Worm (Caenorhabditis elegans) whole organism, late embryonic: Measurements from ENCODE around the gene F54D5.5.

ENCODE experiments used
- K02D7.2 ChIP-seq: sonication (generic microtip); optimal IDR thresholded peaks from 2 replicates; lab custom pipeline; 2017; ENCODE audit warnings: mild to moderate bottlenecking, missing genetic modification characterization, missing compliant biosample characterization
- K09A11.1 ChIP-seq: sonication (generic microtip); optimal IDR thresholded peaks from 2 replicates; lab custom pipeline; 2017; ENCODE audit warnings: antibody characterized with exemption, mild to moderate bottlenecking, missing genetic modification characterization, missing compliant biosample characterization; ENCODE audit not compliant: insufficient read depth
- T23F11.4 ChIP-seq: fragments of 200-800 bp; sonication (Bioruptor generic); optimal IDR thresholded peaks from 2 replicates; lab custom pipeline; 2018; ENCODE audit warnings: mild to moderate bottlenecking, missing genetic modification characterization, missing compliant biosample characterization
- Y22D7AL.16 ChIP-seq: sonication (generic microtip); optimal IDR thresholded peaks from 2 replicates; lab custom pipeline; 2016; ENCODE audit warnings: missing genetic modification characterization, missing compliant biosample characterization
- ama-1 ChIP-seq: fragments of 150-350 bp; optimal IDR thresholded peaks from 2 replicates; lab custom pipeline; 2014
- ceh-18 ChIP-seq: sonication (generic microtip); optimal IDR thresholded peaks from 2 replicates; lab custom pipeline; 2016; ENCODE audit warnings: missing genetic modification characterization, missing compliant biosample characterization
- ceh-19 ChIP-seq: fragments of 200-800 bp; sonication (Bioruptor generic); optimal IDR thresholded peaks from 2 replicates; lab custom pipeline; 2018; ENCODE audit warnings: mild to moderate bottlenecking, missing genetic modification characterization, missing compliant biosample characterization
- ceh-24 ChIP-seq: sonication (generic microtip); optimal IDR thresholded peaks from 2 replicates; lab custom pipeline; 2016; ENCODE audit warnings: mild to moderate bottlenecking, missing genetic modification characterization, missing compliant biosample characterization
- ceh-30 ChIP-seq: fragments of 150-350 bp; optimal IDR thresholded peaks from 2 replicates; lab custom pipeline; 2014; ENCODE audit warnings: missing biosample characterization, missing genetic modification characterization
- ceh-31 ChIP-seq: sonication (generic microtip); optimal IDR thresholded peaks from 2 replicates; lab custom pipeline; 2016; ENCODE audit warnings: missing genetic modification characterization, missing compliant biosample characterization
- ceh-34 ChIP-seq: sonication (generic microtip); optimal IDR thresholded peaks from 2 replicates; lab custom pipeline; 2016; ENCODE audit warnings: mild to moderate bottlenecking, missing genetic modification characterization, missing compliant biosample characterization
- ceh-45 ChIP-seq: fragments of 200-800 bp; sonication (Bioruptor generic); IDR thresholded peaks from 2 replicates; pipeline ENCODE4 v1.3.6; 2022; ENCODE audit warnings: missing genetic modification reagents, missing genetic modification characterization, missing compliant biosample characterization
- ceh-48 ChIP-seq: sonication (generic microtip); optimal IDR thresholded peaks from 2 replicates; lab custom pipeline; 2016; ENCODE audit warnings: missing genetic modification characterization, inconsistent platforms, missing compliant biosample characterization
- ceh-6 ChIP-seq: fragments of 200-800 bp; sonication (Bioruptor generic); optimal IDR thresholded peaks from 2 replicates; lab custom pipeline; 2018; ENCODE audit warnings: mild to moderate bottlenecking, missing genetic modification characterization, missing compliant biosample characterization
- ceh-9 ChIP-seq: sonication (generic microtip); optimal IDR thresholded peaks from 2 replicates; lab custom pipeline; 2016; ENCODE audit warnings: mild to moderate bottlenecking, missing genetic modification characterization, inconsistent platforms, missing compliant biosample characterization
- elt-4 ChIP-seq: sonication (generic microtip); optimal IDR thresholded peaks from 2 replicates; lab custom pipeline; 2016; ENCODE audit warnings: missing genetic modification characterization, missing compliant biosample characterization
- fax-1 ChIP-seq: sonication (generic microtip); optimal IDR thresholded peaks from 2 replicates; lab custom pipeline; 2016; ENCODE audit warnings: missing genotype, missing genetic modification characterization, missing compliant biosample characterization
- hlh-13 ChIP-seq: fragments of 200-800 bp; sonication (Bioruptor generic); optimal IDR thresholded peaks from 2 replicates; lab custom pipeline; 2018; ENCODE audit warnings: mild to moderate bottlenecking, missing genetic modification characterization, missing compliant biosample characterization
- hlh-15 ChIP-seq: sonication (generic microtip); optimal IDR thresholded peaks from 2 replicates; lab custom pipeline; 2016; ENCODE audit warnings: missing genetic modification characterization, missing compliant biosample characterization
- hlh-30 ChIP-seq: sonication (generic microtip); optimal IDR thresholded peaks from 2 replicates; lab custom pipeline; 2017; ENCODE audit warnings: antibody characterized with exemption, missing genetic modification characterization, missing compliant biosample characterization; ENCODE audit not compliant: insufficient read depth
- lim-6 ChIP-seq: sonication (generic microtip); optimal IDR thresholded peaks from 2 replicates; lab custom pipeline; 2016; ENCODE audit warnings: missing genetic modification characterization, missing compliant biosample characterization
- lin-11 ChIP-seq: fragments of 200-800 bp; sonication (Bioruptor generic); optimal IDR thresholded peaks from 2 replicates; lab custom pipeline; 2018; ENCODE audit warnings: mild to moderate bottlenecking, missing genetic modification characterization, missing compliant biosample characterization
- mec-3 ChIP-seq: sonication (generic microtip); optimal IDR thresholded peaks from 2 replicates; lab custom pipeline; 2016; ENCODE audit warnings: borderline replicate concordance, missing genetic modification characterization, missing compliant biosample characterization
- odd-2 ChIP-seq: sonication (generic microtip); optimal IDR thresholded peaks from 2 replicates; lab custom pipeline; 2017; ENCODE audit warnings: antibody characterized with exemption, mild to moderate bottlenecking, missing genetic modification characterization, missing compliant biosample characterization
- pag-3 ChIP-seq: sonication (generic microtip); optimal IDR thresholded peaks from 2 replicates; lab custom pipeline; 2016; ENCODE audit warnings: missing compliant biosample characterization, missing genetic modification characterization, borderline replicate concordance
- pat-9 ChIP-seq: fragments of 200-800 bp; sonication (Bioruptor generic); optimal IDR thresholded peaks from 2 replicates; lab custom pipeline; 2018; ENCODE audit warnings: mild to moderate bottlenecking, missing genetic modification characterization, moderate library complexity, missing compliant biosample characterization
- pax-1 ChIP-seq: fragments of 150-350 bp; optimal IDR thresholded peaks from 2 replicates; lab custom pipeline; 2014; ENCODE audit warnings: missing biosample characterization, missing genetic modification characterization
- pha-2 ChIP-seq: sonication (generic microtip); optimal IDR thresholded peaks from 2 replicates; lab custom pipeline; 2017; ENCODE audit warnings: mild to moderate bottlenecking, missing genetic modification characterization, missing compliant biosample characterization
- pha-4 ChIP-seq: fragments of 150-350 bp; optimal IDR thresholded peaks from 2 replicates; lab custom pipeline; 2018; ENCODE audit warnings: missing biosample characterization, missing genetic modification reagents, missing genetic modification characterization
- ref-2 ChIP-seq: sonication (generic microtip); optimal IDR thresholded peaks from 2 replicates; lab custom pipeline; 2016; ENCODE audit warnings: missing genetic modification characterization, missing compliant biosample characterization
- tbx-2 ChIP-seq: sonication (generic microtip); optimal IDR thresholded peaks from 2 replicates; lab custom pipeline; 2016; ENCODE audit warnings: missing genetic modification characterization, missing compliant biosample characterization
- tbx-7 ChIP-seq: sonication (generic microtip); optimal IDR thresholded peaks from 2 replicates; lab custom pipeline; 2016; ENCODE audit warnings: missing genotype, missing genetic modification characterization, missing compliant biosample characterization
- unc-42 ChIP-seq: sonication (generic microtip); optimal IDR thresholded peaks from 2 replicates; lab custom pipeline; 2016; ENCODE audit warnings: missing genotype, missing genetic modification characterization, missing compliant biosample characterization
- unc-55 ChIP-seq: sonication (generic microtip); optimal IDR thresholded peaks from 2 replicates; lab custom pipeline; 2017; ENCODE audit warnings: missing biosample characterization, missing genetic modification reagents, missing genetic modification characterization
- zip-5 ChIP-seq: sonication (generic microtip); optimal IDR thresholded peaks from 2 replicates; lab custom pipeline; 2016; ENCODE audit warnings: missing genetic modification characterization, missing compliant biosample characterization

F54D5.5 gene

ce11 chrII:11577397-11577796, 10.6 kb upstream of the F54D5.5 start, which contains the start of gene pcs-1:
Gene pcs-1, minus strand, starts transcription at chrII:11577740.
- TF ChIP-seq fax-1 (tag; lab: Kevin White, UChicago) = no peak
- no peak for TF ChIP-seq mec-3
- no peak for TF ChIP-seq ceh-19 (GFP tag; lab: Kevin White, UChicago)
- TF ChIP-seq ceh-6 = no peak
- TF ChIP-seq pat-9 (tag; lab: Kevin White, UChicago) = no peak
- no peak for TF ChIP-seq zip-5 (tag; lab: Kevin White, UChicago)
- no peak for TF ChIP-seq hlh-15 (tag; lab: Kevin White, UChicago)
- no peak for TF ChIP-seq tbx-7
- no peak for TF ChIP-seq ceh-9 (tag; lab: Kevin White, UChicago)
- TF ChIP-seq elt-4 (tag; lab: Kevin White, UChicago) = no peak

DNA sequence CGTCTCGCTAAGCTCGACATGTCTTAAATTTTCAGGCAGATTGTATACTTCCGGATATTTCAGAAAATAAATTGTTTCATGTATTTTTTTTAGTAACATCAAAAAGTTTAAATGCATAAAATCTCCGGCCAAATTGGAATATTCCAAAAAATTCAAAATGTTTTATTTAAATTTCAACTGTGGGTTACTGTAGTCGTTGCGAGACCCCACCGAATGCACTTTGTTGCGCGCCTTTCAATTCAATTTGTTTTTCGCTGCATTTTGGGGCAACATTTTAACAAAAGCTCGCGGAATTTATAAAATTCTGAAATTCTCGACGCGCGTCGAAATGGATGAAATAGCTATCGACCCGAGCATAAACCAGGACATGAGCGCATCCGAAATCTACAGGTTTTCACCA, 6.1 kb upstream of the F54D5.5 start, which contains the start of gene F54D5.2:
F54D5.2 (plus strand) TSS at position 237 of the 400 bp plus-strand sequence.
- TF ChIP-seq ceh-6 (no peak), hlh-13 (GFP tag; lab: Kevin White, UChicago) (no peak), mec-3 (no peak), hlh-30 (tag; lab: Kevin White, UChicago) (no peak), elt-4 (tag; lab: Kevin White, UChicago) (no peak), ceh-18 (tag; lab: Kevin White, UChicago) (no peak), ceh-31 (tag; lab: Kevin White, UChicago) (no peak), ceh-34 (no peak), K02D7.2 (tag; lab: Kevin White, UChicago) (no peak), pax-1 (no peak), ceh-45 (GFP tag; lab: Robert Waterston, UW) (no peak), unc-42 (tag; lab: Kevin White, UChicago) (no peak), ceh-48 (tag; lab: Kevin White, UChicago) (no peak), pat-9 (tag; lab: Kevin White, UChicago) (no peak)

DNA sequence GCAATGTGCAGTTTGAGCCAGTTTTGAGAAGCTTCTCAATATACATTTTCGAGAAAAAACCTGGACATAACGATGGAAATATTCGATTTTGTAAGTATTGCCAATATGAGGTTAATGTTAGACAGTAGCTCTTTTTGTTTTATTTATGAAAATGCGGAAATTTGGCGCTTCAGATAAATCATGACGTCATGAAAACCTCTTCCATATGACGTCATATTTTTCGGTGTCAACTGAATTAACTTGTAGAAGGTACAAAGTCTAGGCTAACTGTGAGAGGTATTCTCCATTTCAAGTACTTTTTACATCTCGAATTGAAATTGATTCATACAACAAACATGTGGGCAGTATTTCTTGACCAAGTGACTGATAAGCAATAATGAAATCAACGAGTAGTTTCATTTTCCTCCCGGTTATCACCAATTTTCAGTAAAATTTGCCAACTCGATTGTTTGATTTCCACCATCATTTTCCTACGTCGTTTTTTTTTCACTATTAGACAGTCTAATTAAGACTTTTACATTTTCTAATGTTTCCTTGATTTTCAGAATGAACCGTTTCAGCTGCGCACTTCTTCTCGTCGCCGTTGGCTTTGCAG, 4.5 kb upstream of the F54D5.5 start, which contains the start of gene F54D5.3:
F54D5.3 (plus strand) TSS at position 546 of the 595 bp plus-strand sequence.
- TF ChIP-seq unc-55 (GFP tag; lab: Kevin White, UChicago) (no peak), tbx-2 (tag; lab: Kevin White, UChicago) (no peak), hlh-15 (tag; lab: Kevin White, UChicago) (no peak), lim-6 (tag; lab: Kevin White, UChicago) (no peak), ceh-19 (GFP tag; lab: Kevin White, UChicago) (no peak), lin-11 (tag; lab: Kevin White, UChicago) (no peak), pag-3 (tag; lab: Kevin White, UChicago) (no peak), odd-2 (tag; lab: Kevin White, UChicago) (no peak), pat-9 (tag; lab: Kevin White, UChicago) (no peak), pha-4 (tag; lab: Kevin White, UChicago) (no peak), fax-1 (tag; lab: Kevin White, UChicago) (no peak)

DNA sequence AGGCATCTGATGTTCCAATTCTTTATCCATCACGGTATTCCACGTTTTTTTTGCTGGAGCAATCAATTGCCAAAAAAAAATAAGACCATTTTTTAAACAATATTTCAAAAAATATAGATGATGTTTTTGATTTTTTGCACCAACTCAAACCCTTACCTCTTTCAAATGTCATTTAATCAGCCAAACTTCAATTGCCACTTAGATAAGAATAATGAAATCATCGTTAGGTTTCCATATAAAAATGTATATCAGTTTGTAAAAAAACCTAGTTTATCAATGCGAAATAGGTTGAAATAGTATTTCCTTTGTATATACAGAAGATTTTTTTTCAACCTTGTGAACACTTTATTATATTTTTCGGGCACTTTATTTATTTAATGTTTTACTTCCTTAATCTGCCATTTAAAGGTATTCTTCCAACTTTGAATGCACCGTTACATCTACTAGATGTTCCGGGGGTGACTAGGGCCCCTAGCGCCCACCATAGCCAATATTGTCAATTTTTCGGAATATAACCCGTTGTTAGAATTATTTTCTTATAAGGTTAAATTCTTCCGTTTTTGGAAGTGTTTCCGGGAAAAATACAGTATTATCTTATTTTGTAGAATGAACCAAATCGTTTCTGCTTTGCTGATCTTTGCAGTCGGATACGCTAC, 2.5 kb upstream of the F54D5.5 start, which contains the start of the genes F54D5.23 and F54D5.4:
F54D5.23 (minus strand) TSS at position 75 of the 656 bp plus-strand sequence.
F54D5.4 (plus strand) TSS at position 606 of the 656 bp plus-strand sequence.
- TF ChIP-seq ceh-18 (tag; lab: Kevin White, UChicago) (no peak), ama-1 (lab: Kevin White, UChicago) (no peak), ceh-24 (tag; lab: Kevin White, UChicago) (no peak), pat-9 (tag; lab: Kevin White, UChicago) (no peak), pha-2 (tag; lab: Kevin White, UChicago) (no peak), elt-4 (tag; lab: Kevin White, UChicago) (no peak), ceh-30 (no peak), zip-5 (tag; lab: Kevin White, UChicago) (no peak), unc-55 (GFP tag; lab: Kevin White, UChicago) (no peak), ceh-45 (GFP tag; lab: Robert Waterston, UW) (no peak), K09A11.1 (tag; lab: Kevin White, UChicago) (no peak), T23F11.4 (GFP tag; lab: Kevin White, UChicago) (no peak), tbx-2 (tag; lab: Kevin White, UChicago) (no peak), ceh-19 (GFP tag; lab: Kevin White, UChicago) (no peak), Y22D7AL.16 (tag; lab: Kevin White, UChicago) (no peak), odd-2 (tag; lab: Kevin White, UChicago) (no peak), ref-2 (tag; lab: Kevin White, UChicago) (no peak), pax-1 (no peak)
